Fruit fly (Drosophila melanogaster): ENCODE measurements around the gene Neurochondrin.

DNA sequence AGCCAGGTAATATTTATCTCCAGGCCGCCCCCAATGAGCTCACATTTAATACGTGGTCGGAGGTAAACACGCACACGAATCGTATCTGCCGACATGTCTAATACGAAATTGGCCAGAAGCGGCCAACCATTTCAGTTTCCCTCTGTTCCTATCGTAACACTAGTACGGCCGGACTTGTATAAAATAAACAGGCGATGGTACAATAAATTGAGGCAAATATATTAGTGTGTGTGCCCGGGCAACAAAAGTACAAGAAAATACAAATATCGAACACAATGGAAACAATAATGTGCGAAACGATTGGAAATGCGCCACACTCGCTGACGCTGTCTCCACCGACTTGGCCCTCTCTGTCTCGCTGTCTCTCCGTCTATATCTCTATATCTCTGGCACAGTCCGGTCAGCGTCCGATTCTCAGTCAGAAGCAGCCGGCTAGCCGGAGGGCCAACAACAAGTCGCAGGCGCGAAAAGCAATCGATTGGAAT is 9.7 kb downstream of the Neurochondrin start, which contains the start of gene CG15186:
- TF ChIP-seq CG8478 (optimal IDR thresholded peaks at IDR 0.05) (no peak), CTCF (optimal IDR thresholded peaks at IDR 0.05) (no peak)
